Fruit fly (Drosophila melanogaster): ENCODE results near the gene TwdlE.

DNA sequence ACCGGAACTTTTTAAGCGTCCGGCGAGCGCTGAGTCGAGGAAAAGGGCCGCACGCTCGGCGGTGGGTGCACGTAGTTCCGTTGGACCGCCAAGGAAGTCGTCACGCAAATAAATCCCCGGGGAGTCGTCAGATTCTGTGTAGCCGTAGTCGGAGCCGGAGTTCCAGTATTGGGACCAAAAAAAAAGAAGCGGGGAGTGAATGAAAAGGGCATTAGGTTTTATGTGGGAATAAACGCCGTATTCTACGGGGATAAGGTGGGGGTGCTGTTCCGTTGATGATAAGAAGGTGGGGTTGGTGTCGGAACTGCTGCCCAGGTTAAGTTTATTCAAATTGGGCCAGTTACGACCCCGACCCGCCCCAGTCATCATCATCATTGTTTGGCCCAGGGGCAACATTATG lies 10.2 kb downstream of the TwdlE start:
- TF ChIP-seq psq (optimal IDR thresholded peaks at IDR 0.05): no peak
- no peak for TF ChIP-seq pan (optimal IDR thresholded peaks at IDR 0.05)
- no peak for TF ChIP-seq EcR (GFP tag; optimal IDR thresholded peaks at IDR 0.05)
